Worm (Caenorhabditis elegans): ENCODE data around the gene K08B12.3.

The K08B12.3 gene

ce11 chrV:6211509-6211908 lies 23.5 kb upstream of the K08B12.3 start:
- TF ChIP-seq D1046.2 (GFP tag; IDR thresholded peaks at IDR 0.05) (no peak), hmg-1.1 (GFP tag; IDR thresholded peaks at IDR 0.05) (no peak), aha-1 (tag) (no peak), ceh-20 (GFP tag; IDR thresholded peaks at IDR 0.05) (no peak), Y48G9A.11 (GFP tag; IDR thresholded peaks at IDR 0.05) (no peak), T26A8.4 (GFP tag; IDR thresholded peaks at IDR 0.05) (no peak), nhr-11 (tag; optimal IDR thresholded peaks at IDR 0.05) (no peak), ceh-44 (GFP tag; IDR thresholded peaks at IDR 0.05) (no peak), tra-1 (GFP tag; IDR thresholded peaks at IDR 0.05) (no peak), nhr-111 (GFP tag; optimal IDR thresholded peaks at IDR 0.05) (no peak), ceh-32 (tag; optimal IDR thresholded peaks at IDR 0.05; ENCODE audit: poor library complexity) (no peak), spr-1 (tag; optimal IDR thresholded peaks at IDR 0.05) (no peak), daf-16 (GFP tag; optimal IDR thresholded peaks at IDR 0.05) (no peak), daf-16 (tag; optimal IDR thresholded peaks at IDR 0.05) (peak; percentile 81), nhr-48 (tag; optimal IDR thresholded peaks at IDR 0.05) (peak; percentile 47), mdl-1 (tag; optimal IDR thresholded peaks at IDR 0.05) (peak in 1 of 2 experiments; percentile 33), hif-1 (tag; optimal IDR thresholded peaks at IDR 0.05) (no peak), nhr-102 (tag; optimal IDR thresholded peaks at IDR 0.05) (no peak), F44E2.7 (GFP tag; IDR thresholded peaks at IDR 0.05) (no peak), ZK337.2 (GFP tag; IDR thresholded peaks at IDR 0.05) (no peak), pha-4 (GFP tag; IDR thresholded peaks at IDR 0.05) (no peak), pha-4 (tag; optimal IDR thresholded peaks at IDR 0.05) (no peak), lin-15B (tag; optimal IDR thresholded peaks at IDR 0.05) (no peak), hlh-11 (tag; optimal IDR thresholded peaks at IDR 0.05) (peak; percentile 71), lin-38 (GFP tag; IDR thresholded peaks at IDR 0.05) (no peak), mdt-29 (GFP tag; IDR thresholded peaks at IDR 0.05) (no peak), zip-11 (GFP tag; IDR thresholded peaks at IDR 0.05) (no peak), R02D3.7 (tag; optimal IDR thresholded peaks at IDR 0.05) (no peak), daf-12 (tag; optimal IDR thresholded peaks at IDR 0.05) (no peak), arid-1 (GFP tag; conservative IDR thresholded peaks at IDR 0.05) (no peak), nhr-25 (tag; optimal IDR thresholded peaks at IDR 0.05; ENCODE audit: borderline replicate concordance, insufficient read depth) (no peak), mes-2 (tag; optimal IDR thresholded peaks at IDR 0.05; ENCODE audit: poor library complexity, severe bottlenecking) (no peak), php-3 (GFP tag; IDR thresholded peaks at IDR 0.05) (peak; percentile 52; the same call in 1 of the 2 replicates), nhr-77 (tag; optimal IDR thresholded peaks at IDR 0.05) (peak; percentile 39), lin-13 (GFP tag; optimal IDR thresholded peaks at IDR 0.05) (no peak), lir-3 (tag; optimal IDR thresholded peaks at IDR 0.05) (no peak), Y75B8A.6 (GFP tag; IDR thresholded peaks at IDR 0.05) (no peak), nhr-28 (tag; optimal IDR thresholded peaks at IDR 0.05) (peak; percentile 78), mxl-3 (GFP tag; optimal IDR thresholded peaks at IDR 0.05) (peak; percentile 76), lsy-2 (tag; optimal IDR thresholded peaks at IDR 0.05) (no peak), skn-1 (tag; optimal IDR thresholded peaks at IDR 0.05) (no peak), ztf-7 (tag; optimal IDR thresholded peaks at IDR 0.05) (no peak), ceh-28 (tag; optimal IDR thresholded peaks at IDR 0.05) (no peak), zfp-2 (tag; optimal IDR thresholded peaks at IDR 0.05) (no peak), zip-2 (tag; optimal IDR thresholded peaks at IDR 0.05) (no peak), lin-39 (tag; optimal IDR thresholded peaks at IDR 0.05) (no peak), dmd-8 (GFP tag; IDR thresholded peaks at IDR 0.05) (no peak), madf-9 (GFP tag; conservative IDR thresholded peaks at IDR 0.05) (no peak), T20F7.1 (GFP tag; optimal IDR thresholded peaks at IDR 0.05) (peak; percentile 30), F37D6.2 (tag; optimal IDR thresholded peaks at IDR 0.05) (no peak), zfp-3 (GFP tag; conservative IDR thresholded peaks at IDR 0.05) (no peak), ceh-82 (tag; optimal IDR thresholded peaks at IDR 0.05) (no peak)
